Worm (Caenorhabditis elegans): ENCODE data around the gene Y116A8C.25.

Gene Y116A8C.25

ce11 chrIV:17103116-17103515, 24.6 kb upstream of the Y116A8C.25 start:
- no peak for TF ChIP-seq nhr-10 (tag; optimal IDR thresholded peaks at IDR 0.05)
- TF ChIP-seq Y55F3AM.14 (GFP tag; optimal IDR thresholded peaks at IDR 0.05), result no peak
- TF ChIP-seq mbf-1 (tag; optimal IDR thresholded peaks at IDR 0.05), result no peak
- TF ChIP-seq unc-55 (GFP tag; optimal IDR thresholded peaks at IDR 0.05), result no peak
- no peak for TF ChIP-seq aly-2 (tag; optimal IDR thresholded peaks at IDR 0.05)
- TF ChIP-seq sma-3 (GFP tag; optimal IDR thresholded peaks at IDR 0.05), result no peak
- TF ChIP-seq nhr-12 (tag; optimal IDR thresholded peaks at IDR 0.05), result no peak
- TF ChIP-seq gmeb-1 (tag; optimal IDR thresholded peaks at IDR 0.05), result no peak
- TF ChIP-seq blmp-1 (tag; optimal IDR thresholded peaks at IDR 0.05; ENCODE audit: insufficient read depth), result no peak
- no peak for TF ChIP-seq alr-1 (tag; optimal IDR thresholded peaks at IDR 0.05)
- no peak for TF ChIP-seq nhr-6 (tag; optimal IDR thresholded peaks at IDR 0.05)
- no peak for TF ChIP-seq F13H6.1 (tag; optimal IDR thresholded peaks at IDR 0.05)
- TF ChIP-seq snpc-4 (tag; optimal IDR thresholded peaks at IDR 0.05), result no peak
- no peak for TF ChIP-seq R02D3.7 (tag; optimal IDR thresholded peaks at IDR 0.05)
- no peak for TF ChIP-seq elt-1 (tag; optimal IDR thresholded peaks at IDR 0.05)
- no peak for TF ChIP-seq ceh-16 (tag; optimal IDR thresholded peaks at IDR 0.05)
- TF ChIP-seq mab-5 (tag; optimal IDR thresholded peaks at IDR 0.05), result no peak

- TF ChIP-seq lsy-2 (tag; optimal IDR thresholded peaks at IDR 0.05), result peak in 1 of 2 experiments; percentile 6
- no peak for TF ChIP-seq mbf-1 (tag; optimal IDR thresholded peaks at IDR 0.05)
- TF ChIP-seq nhr-129 (tag; optimal IDR thresholded peaks at IDR 0.05), result peak; percentile 44
Measured at ce11 chrIV:17100628-17101338, 22.2 kb upstream of the Y116A8C.25 start.

ce11 chrIV:17100148-17100547, 21.6 kb upstream of the Y116A8C.25 start, which contains the start of gene bca-2:
bca-2 (minus strand) TSS chrIV:17100248.
- TF ChIP-seq sma-9 (GFP tag; optimal IDR thresholded peaks at IDR 0.05) (no peak), sma-9 (tag; optimal IDR thresholded peaks at IDR 0.05) (no peak), alr-1 (tag; optimal IDR thresholded peaks at IDR 0.05) (no peak), nhr-6 (tag; optimal IDR thresholded peaks at IDR 0.05) (no peak), fos-1 (tag; optimal IDR thresholded peaks at IDR 0.05) (no peak), nhr-77 (tag; optimal IDR thresholded peaks at IDR 0.05) (no peak), unc-39 (tag; optimal IDR thresholded peaks at IDR 0.05) (no peak)

- TF ChIP-seq R02D3.7 (tag; optimal IDR thresholded peaks at IDR 0.05), result no peak
- TF ChIP-seq zag-1 (tag; optimal IDR thresholded peaks at IDR 0.05), result no peak
- TF ChIP-seq ceh-16 (tag; optimal IDR thresholded peaks at IDR 0.05), result no peak
- no peak for TF ChIP-seq nhr-129 (tag; optimal IDR thresholded peaks at IDR 0.05)
Measured at ce11 chrIV:17099113-17099512, 20.6 kb upstream of the Y116A8C.25 start.

- TF ChIP-seq lsy-2 (tag; optimal IDR thresholded peaks at IDR 0.05), result no peak
- no peak for TF ChIP-seq elt-3 (tag; optimal IDR thresholded peaks at IDR 0.05)
- no peak for TF ChIP-seq mbf-1 (tag; optimal IDR thresholded peaks at IDR 0.05)
- no peak for TF ChIP-seq nhr-25 (tag; optimal IDR thresholded peaks at IDR 0.05)
- TF ChIP-seq R02D3.7 (tag; optimal IDR thresholded peaks at IDR 0.05), result no peak
- no peak for TF ChIP-seq unc-39 (tag; optimal IDR thresholded peaks at IDR 0.05)
Measured at ce11 chrIV:17096168-17096567, 17.6 kb upstream of the Y116A8C.25 start, which contains the start of gene Y116A8C.27. Y116A8C.27 (minus strand) TSS chrIV:17096268.

- TF ChIP-seq fos-1 (tag; optimal IDR thresholded peaks at IDR 0.05) (peak; percentile 14), gmeb-1 (tag; optimal IDR thresholded peaks at IDR 0.05) (no peak)
Measured at ce11 chrIV:17093701-17094100, 15.2 kb upstream of the Y116A8C.25 start, which contains the start of gene Y116A8C.29. Y116A8C.29 (plus strand) TSS chrIV:17094028.

ce11 chrIV:17088849-17089248, 10.3 kb upstream of the Y116A8C.25 start, which contains the start of gene Y116A8C.43:
Y116A8C.43 (plus strand) TSS chrIV:17088851.
- TF ChIP-seq peb-1 (tag; optimal IDR thresholded peaks at IDR 0.05) (no peak), nhr-237 (tag; optimal IDR thresholded peaks at IDR 0.05) (no peak), elt-3 (tag; optimal IDR thresholded peaks at IDR 0.05) (no peak), lsy-2 (tag; optimal IDR thresholded peaks at IDR 0.05) (no peak), mab-5 (tag; optimal IDR thresholded peaks at IDR 0.05) (no peak), ama-1 (optimal IDR thresholded peaks at IDR 0.05) (peak; percentile 52)

All from whole organism, L2 larva.